Fruit fly (Drosophila melanogaster) whole organism, embryonic: ENCODE data around the gene Gr21a.

Source experiments
- BtbVII ChIP-seq: fragments of 200-800 bp; sonication (Bioruptor generic); optimal IDR thresholded peaks from 3 replicates; lab custom pipeline; 2017; ENCODE audit warnings: missing biosample characterization, mild to moderate bottlenecking, missing genetic modification characterization
- CG11696 ChIP-seq: fragments of 200-800 bp; sonication (Bioruptor generic); IDR thresholded peaks from 2 replicates; pipeline ENCODE4 v1.3.6; 2022; ENCODE audit warnings: missing biosample characterization, missing genetic modification characterization
- CG12155 ChIP-seq: fragments of 200-800 bp; sonication (Bioruptor generic); optimal IDR thresholded peaks from 3 replicates; lab custom pipeline; 2016; ENCODE audit warnings: missing biosample characterization, missing genetic modification characterization
- CG1233 ChIP-seq: fragments of 200-800 bp; sonication (Bioruptor generic); optimal IDR thresholded peaks from 4 replicates; lab custom pipeline; 2018; ENCODE audit warnings: missing biosample characterization, mild to moderate bottlenecking, missing genetic modification characterization
- CG13775 ChIP-seq: fragments of 200-800 bp; sonication (Bioruptor generic); optimal IDR thresholded peaks from 3 replicates; lab custom pipeline; 2017; ENCODE audit warnings: missing biosample characterization, mild to moderate bottlenecking, missing genetic modification characterization
- CG1647 ChIP-seq: fragments of 200-800 bp; sonication (Bioruptor generic); optimal IDR thresholded peaks from 3 replicates; lab custom pipeline; 2016; ENCODE audit warnings: missing biosample characterization, missing genetic modification characterization
- CG17612 ChIP-seq: fragments of 200-800 bp; sonication (Bioruptor generic); IDR thresholded peaks from 2 replicates; pipeline ENCODE4 v1.3.6; 2022; ENCODE audit warnings: missing biosample characterization, missing genetic modification characterization
- CG18262 ChIP-seq: fragments of 200-800 bp; optimal IDR thresholded peaks from 3 replicates; lab custom pipeline; 2019; ENCODE audit warnings: missing biosample characterization, mild to moderate bottlenecking, missing genetic modification characterization, moderate library complexity
- CG3163 ChIP-seq: fragments of 200-800 bp; sonication (Bioruptor generic); optimal IDR thresholded peaks from 3 replicates; lab custom pipeline; 2016; ENCODE audit warnings: missing biosample characterization, missing genetic modification characterization
- CG34224 ChIP-seq: fragments of 200-800 bp; sonication (Bioruptor generic); IDR thresholded peaks from 3 replicates; pipeline ENCODE4 v1.3.6; 2022; ENCODE audit warnings: missing biosample characterization, missing genetic modification characterization; ENCODE audit not compliant: partially characterized antibody
- CG3726 ChIP-seq: fragments of 200-800 bp; sonication (Bioruptor generic); IDR thresholded peaks from 3 replicates; pipeline ENCODE4, ENCODE4 v1.3.6; 2022; ENCODE audit warnings: missing biosample characterization, missing genetic modification characterization
- CG3838 ChIP-seq: fragments of 200-800 bp; sonication (Bioruptor generic); optimal IDR thresholded peaks from 3 replicates; lab custom pipeline; 2016; ENCODE audit warnings: missing biosample characterization, missing genetic modification characterization
- CG6254 ChIP-seq: fragments of 200-800 bp; sonication (Bioruptor generic); optimal IDR thresholded peaks from 3 replicates; lab custom pipeline; 2017; ENCODE audit warnings: mild to moderate bottlenecking, missing biosample characterization, missing genetic modification reagents, missing genetic modification characterization
- CG7271 ChIP-seq: fragments of 200-800 bp; sonication (Bioruptor generic); optimal IDR thresholded peaks from 2 replicates; lab custom pipeline; 2018; ENCODE audit warnings: missing biosample characterization, mild to moderate bottlenecking, missing genetic modification characterization, moderate library complexity
- CG8290 ChIP-seq, 3 experiments: fragments of 200-800 bp; sonication (Bioruptor generic); optimal IDR thresholded peaks; 2 replicates each; lab custom pipeline; 2016 to 2019; ENCODE audit warnings: missing biosample characterization in 3 of 3, missing genetic modification characterization in 3 of 3, mild to moderate bottlenecking in 2 of 3, moderate library complexity in 1 of 3
- CTCF ChIP-seq: fragments of 200-800 bp; sonication (Bioruptor generic); optimal IDR thresholded peaks from 2 replicates; lab custom pipeline; 2017; ENCODE audit warnings: missing biosample characterization, mild to moderate bottlenecking, missing genetic modification characterization, moderate library complexity
- Camta ChIP-seq: fragments of 200-800 bp; sonication (Bioruptor generic); optimal IDR thresholded peaks from 2 replicates; lab custom pipeline; 2016; ENCODE audit warnings: missing biosample characterization, missing genetic modification characterization
- D ChIP-seq, 2 experiments: fragments of 200-800 bp in 1 of 2; fragments of >200 bp in 1 of 2; sonication (Bioruptor generic) in 1 of 2; optimal IDR thresholded peaks; 2 replicates in 1 of 2; 3 replicates in 1 of 2; lab custom pipeline; 2017; ENCODE audit warnings: mild to moderate bottlenecking in 1 of 2, missing biosample characterization in 1 of 2, missing genetic modification characterization in 1 of 2, missing genetic modification reagents in 1 of 2
- Dad ChIP-seq: fragments of 200-800 bp; sonication (Bioruptor generic); optimal IDR thresholded peaks from 3 replicates; lab custom pipeline; 2016; ENCODE audit warnings: missing biosample characterization, missing genetic modification characterization
- Dip3 ChIP-seq: fragments of 200-800 bp; sonication (Bioruptor generic); optimal IDR thresholded peaks from 3 replicates; lab custom pipeline; 2016; ENCODE audit warnings: missing biosample characterization, missing genetic modification characterization
- E2f1 ChIP-seq: fragments of 200-800 bp; sonication (Bioruptor generic); IDR thresholded peaks from 2 replicates; pipeline ENCODE4 v1.3.6; 2022; ENCODE audit warnings: missing biosample characterization, missing genetic modification characterization
- Fer1 ChIP-seq: fragments of 200-800 bp; sonication (Bioruptor generic); optimal IDR thresholded peaks from 2 replicates; lab custom pipeline; 2017; ENCODE audit warnings: missing biosample characterization, mild to moderate bottlenecking, missing genetic modification characterization
- Hmr ChIP-seq: fragments of 200-800 bp; sonication (Bioruptor generic); optimal IDR thresholded peaks from 3 replicates; lab custom pipeline; 2017; ENCODE audit warnings: mild to moderate bottlenecking, missing biosample characterization, missing genetic modification reagents, missing genetic modification characterization
- Med ChIP-seq: fragments of 200-800 bp; sonication (Bioruptor generic); peaks from one replicate; lab custom pipeline; 2016; ENCODE audit warnings: missing biosample characterization, missing genetic modification characterization, mild to moderate bottlenecking, inconsistent platforms, moderate library complexity
- Myb ChIP-seq: fragments of 200-800 bp; sonication (Bioruptor generic); optimal IDR thresholded peaks from 2 replicates; lab custom pipeline; 2016; ENCODE audit warnings: missing biosample characterization, missing genetic modification characterization
- Opbp ChIP-seq: fragments of 200-800 bp; sonication (Bioruptor generic); IDR thresholded peaks from 3 replicates; pipeline ENCODE4 v1.3.6; 2022; ENCODE audit warnings: missing biosample characterization, missing genetic modification characterization; ENCODE audit not compliant: partially characterized antibody
- Sox100B ChIP-seq: fragments of 200-800 bp; sonication (Bioruptor generic); optimal IDR thresholded peaks from 3 replicates; lab custom pipeline; 2018; ENCODE audit warnings: missing biosample characterization, mild to moderate bottlenecking, missing genetic modification characterization
- amos ChIP-seq: fragments of 200-800 bp; sonication (Bioruptor generic); IDR thresholded peaks from 2 replicates; pipeline ENCODE4 v1.3.6; 2022; ENCODE audit warnings: missing biosample characterization, missing genetic modification characterization; ENCODE audit not compliant: partially characterized antibody
- bsh ChIP-seq, 2 experiments: fragments of 200-800 bp; sonication (Bioruptor generic); optimal IDR thresholded peaks; 2 replicates each; lab custom pipeline; 2017 to 2018; ENCODE audit warnings: mild to moderate bottlenecking in 2 of 2, missing biosample characterization in 2 of 2, missing genetic modification characterization in 2 of 2, moderate library complexity in 1 of 2
- cato ChIP-seq: fragments of 200-800 bp; sonication (Bioruptor generic); optimal IDR thresholded peaks from 2 replicates; lab custom pipeline; 2016; ENCODE audit warnings: missing biosample characterization, missing genetic modification characterization, borderline replicate concordance
- danr ChIP-seq: fragments of 200-800 bp; sonication (Bioruptor generic); IDR thresholded peaks from 2 replicates; pipeline ENCODE4 v1.3.6; 2022; ENCODE audit warnings: missing biosample characterization, missing genetic modification characterization
- ems ChIP-seq: fragments of 200-800 bp; sonication (Bioruptor generic); optimal IDR thresholded peaks from 3 replicates; lab custom pipeline; 2016; ENCODE audit warnings: missing biosample characterization, missing genetic modification characterization
- hbn ChIP-seq: fragments of 200-800 bp; sonication (Bioruptor generic); IDR thresholded peaks from 2 replicates; pipeline ENCODE4 v1.3.6; 2022; ENCODE audit warnings: missing biosample characterization, missing genetic modification characterization; ENCODE audit not compliant: partially characterized antibody
- her ChIP-seq: fragments of 200-800 bp; sonication (Bioruptor generic); optimal IDR thresholded peaks from 2 replicates; lab custom pipeline; 2016; ENCODE audit warnings: missing biosample characterization, missing genetic modification characterization
- hth ChIP-seq: fragments of >200 bp; optimal IDR thresholded peaks from 2 replicates; lab custom pipeline; 2017; ENCODE audit warnings: inconsistent platforms
- jumu ChIP-seq: fragments of 200-800 bp; sonication (Bioruptor generic); optimal IDR thresholded peaks from 3 replicates; lab custom pipeline; 2016; ENCODE audit warnings: missing biosample characterization, missing genetic modification characterization
- kni ChIP-seq: fragments of 200-800 bp; sonication (Bioruptor generic); optimal IDR thresholded peaks from 3 replicates; lab custom pipeline; 2017; ENCODE audit warnings: mild to moderate bottlenecking, missing biosample characterization, missing genetic modification reagents, missing genetic modification characterization
- mam ChIP-seq: fragments of 200-800 bp; sonication (Bioruptor generic); optimal IDR thresholded peaks from 3 replicates; lab custom pipeline; 2016; ENCODE audit warnings: missing biosample characterization, missing genetic modification characterization
- nau ChIP-seq: fragments of 200-800 bp; sonication (Bioruptor generic); optimal IDR thresholded peaks from 3 replicates; lab custom pipeline; 2017; ENCODE audit warnings: missing biosample characterization, mild to moderate bottlenecking, missing genetic modification characterization, missing genetic modification reagents
- peb ChIP-seq: fragments of 200-800 bp; sonication (Bioruptor generic); IDR thresholded peaks from 2 replicates; pipeline ENCODE4 v1.3.6; 2022; ENCODE audit warnings: missing biosample characterization, missing genetic modification characterization
- phol ChIP-seq: fragments of 200-800 bp; sonication (Bioruptor generic); optimal IDR thresholded peaks from 3 replicates; lab custom pipeline; 2018; ENCODE audit warnings: missing biosample characterization, mild to moderate bottlenecking, missing genetic modification characterization, moderate library complexity
- prd ChIP-seq, 3 experiments: fragments of >200 bp in 2 of 3; fragments of 200-800 bp in 1 of 3; sonication (Bioruptor generic) in 1 of 3; optimal IDR thresholded peaks in 2 of 3; IDR thresholded peaks in 1 of 3; 2 replicates in 2 of 3; 3 replicates in 1 of 3; pipeline versions ENCODE4 v1.3.6 to Lab custom; 2017 to 2022; ENCODE audit warnings: missing biosample characterization in 1 of 3, missing genetic modification characterization in 1 of 3
- pros ChIP-seq: fragments of 200-800 bp; sonication (Bioruptor generic); optimal IDR thresholded peaks from 3 replicates; lab custom pipeline; 2019; ENCODE audit warnings: missing biosample characterization, mild to moderate bottlenecking, missing genetic modification characterization, moderate library complexity
- psq ChIP-seq: fragments of 200-800 bp; sonication (Bioruptor generic); optimal IDR thresholded peaks from 2 replicates; lab custom pipeline; 2017; ENCODE audit warnings: missing biosample characterization, missing genetic modification characterization
- repo ChIP-seq: fragments of 200-800 bp; sonication (Bioruptor generic); optimal IDR thresholded peaks from 2 replicates; lab custom pipeline; 2016; ENCODE audit warnings: missing biosample characterization, missing genetic modification characterization
- row ChIP-seq: fragments of 200-800 bp; sonication (Bioruptor generic); IDR thresholded peaks from 3 replicates; pipeline ENCODE4 v1.3.6; 2022; ENCODE audit warnings: missing biosample characterization, missing genetic modification characterization
- scrt ChIP-seq: fragments of 200-800 bp; sonication (Bioruptor generic); optimal IDR thresholded peaks from 2 replicates; lab custom pipeline; 2018; ENCODE audit warnings: missing biosample characterization, mild to moderate bottlenecking, missing genetic modification characterization, moderate library complexity
- tin ChIP-seq: fragments of 200-800 bp; sonication (Bioruptor generic); optimal IDR thresholded peaks from 3 replicates; lab custom pipeline; 2016; ENCODE audit warnings: missing biosample characterization, missing genetic modification characterization
- toy ChIP-seq: fragments of 200-800 bp; sonication (Bioruptor generic); IDR thresholded peaks from 2 replicates; pipeline ENCODE4 v1.3.6; 2022; ENCODE audit warnings: missing biosample characterization, missing genetic modification characterization
- ttk ChIP-seq: fragments of 200-800 bp; sonication (Bioruptor generic); IDR thresholded peaks from 2 replicates; pipeline ENCODE4 v2.1.2; 2022; ENCODE audit warnings: missing biosample characterization, missing genetic modification characterization
- usp ChIP-seq: fragments of >200 bp; optimal IDR thresholded peaks from 2 replicates; lab custom pipeline; 2017; ENCODE audit warnings: missing biosample characterization, missing genetic modification characterization

The Gr21a gene

dm6 chr2L:740031-740430, 40.3 kb upstream of the Gr21a start (continued):
- TF ChIP-seq Camta (no peak), psq (no peak), row (GFP tag; lab: Robert Waterston, UW) (no peak), Dip3 (GFP tag; lab: Kevin White, UChicago) (peak; percentile 6), ttk (GFP tag; lab: Robert Waterston, UW) (no peak), jumu (GFP tag; lab: Kevin White, UChicago) (no peak), peb (GFP tag; lab: Robert Waterston, UW) (no peak), hbn (GFP tag; lab: Robert Waterston, UW) (no peak), BtbVII (no peak), cato (no peak), Hmr (no peak), CG3726 (GFP tag; lab: Robert Waterston, UW) (no peak), CG12155 (GFP tag; lab: Kevin White, UChicago) (no peak), CG3838 (GFP tag; lab: Kevin White, UChicago) (no peak), CTCF (peak; percentile 95), repo (no peak), prd (optimal IDR thresholded peaks at IDR 0.05; lab: Kevin White, UChicago) (no peak), prd (GFP tag; IDR thresholded peaks at IDR 0.05; lab: Robert Waterston, UW) (peak; percentile 40; the same call in 2 of the 3 replicates), Opbp (peak; percentile 54; the same call in 1 of the 3 replicates), CG13775 (GFP tag; lab: Kevin White, UChicago) (peak; percentile 2), bsh (GFP tag; optimal IDR thresholded peaks at IDR 0.05; lab: Kevin White, UChicago) (no peak), Sox100B (GFP tag; lab: Kevin White, UChicago) (no peak), phol (tag; lab: Kevin White, UChicago) (peak; percentile 46), pros (GFP tag; lab: Kevin White, UChicago) (no peak), CG17612 (GFP tag; lab: Robert Waterston, UW) (no peak), CG18262 (no peak), Med (GFP tag; lab: Kevin White, UChicago) (peak; percentile 92), CG8290 (GFP tag; optimal IDR thresholded peaks at IDR 0.05; lab: Kevin White, UChicago) (no peak), CG8290 (tag; optimal IDR thresholded peaks at IDR 0.05; lab: Kevin White, UChicago) (peak in 1 of 2 experiments; percentile 74), CG1233 (GFP tag; lab: Kevin White, UChicago) (no peak), danr (GFP tag; lab: Robert Waterston, UW) (no peak), scrt (GFP tag; lab: Kevin White, UChicago) (peak; percentile 91), CG6254 (GFP tag; lab: Kevin White, UChicago) (no peak), CG11696 (GFP tag; lab: Robert Waterston, UW) (no peak), nau (no peak), toy (GFP tag; lab: Robert Waterston, UW) (no peak), kni (no peak), her (no peak), hth (no peak), D (optimal IDR thresholded peaks at IDR 0.05; lab: Kevin White, UChicago) (no peak), D (GFP tag; optimal IDR thresholded peaks at IDR 0.05; lab: Kevin White, UChicago) (no peak), usp (no peak), ems (GFP tag; lab: Kevin White, UChicago) (no peak), Fer1 (GFP tag; lab: Kevin White, UChicago) (no peak), mam (GFP tag; lab: Kevin White, UChicago) (no peak), amos (GFP tag; lab: Robert Waterston, UW) (peak; percentile 56), CG34224 (no peak), CG1647 (GFP tag; lab: Kevin White, UChicago) (no peak), Myb (GFP tag; lab: Kevin White, UChicago) (peak; percentile 41), E2f1 (no peak), CG7271 (tag; lab: Kevin White, UChicago) (no peak), tin (GFP tag; lab: Kevin White, UChicago) (no peak), CG3163 (GFP tag; lab: Kevin White, UChicago) (no peak), Dad (GFP tag; lab: Kevin White, UChicago) (no peak)
